Worm (Caenorhabditis elegans) whole organism, L2 larva: ENCODE results near the gene Y62F5A.9.
A peak's percentile ranks its signal among the peaks of the same experiment; 100 is the strongest.
"Not testable (repeated sequence)": the region's sequence is repeated elsewhere in the genome, so short reads cannot be mapped to it uniquely, and the experiment has no call there.

Experiments
- C34F6.9 ChIP-seq: fragments of 150-350 bp; optimal IDR thresholded peaks from 2 replicates; lab custom pipeline; 2014; ENCODE audit warnings: missing biosample characterization, missing genetic modification characterization
- R02D3.7 ChIP-seq: fragments of 150-350 bp; optimal IDR thresholded peaks from 2 replicates; lab custom pipeline; 2014; ENCODE audit warnings: missing biosample characterization, missing genetic modification characterization
- ZK546.5 ChIP-seq: sonication (generic microtip); optimal IDR thresholded peaks from 2 replicates; lab custom pipeline; 2017; ENCODE audit warnings: missing biosample characterization, missing genetic modification characterization
- alr-1 ChIP-seq: fragments of 150-350 bp; optimal IDR thresholded peaks from 2 replicates; lab custom pipeline; 2014; ENCODE audit warnings: missing biosample characterization, missing genetic modification characterization
- aly-2 ChIP-seq: fragments of 150-350 bp; optimal IDR thresholded peaks from 2 replicates; lab custom pipeline; 2014; ENCODE audit warnings: missing biosample characterization, missing genetic modification characterization
- ama-1 ChIP-seq: fragments of 150-350 bp; optimal IDR thresholded peaks from 2 replicates; lab custom pipeline; 2018; ENCODE audit warnings: inconsistent platforms
- blmp-1 ChIP-seq: sonication (generic microtip); optimal IDR thresholded peaks from 2 replicates; lab custom pipeline; 2017; ENCODE audit warnings: missing genetic modification characterization, mild to moderate bottlenecking, missing compliant biosample characterization, antibody characterized with exemption, moderate library complexity; ENCODE audit not compliant: insufficient read depth
- ceh-16 ChIP-seq: fragments of 150-350 bp; optimal IDR thresholded peaks from 2 replicates; lab custom pipeline; 2014; ENCODE audit warnings: missing biosample characterization, missing genetic modification characterization
- ceh-82 ChIP-seq: fragments of 150-350 bp; optimal IDR thresholded peaks from 2 replicates; lab custom pipeline; 2014; ENCODE audit warnings: missing biosample characterization, missing genetic modification characterization
- crh-2 ChIP-seq: sonication (generic microtip); optimal IDR thresholded peaks from 2 replicates; lab custom pipeline; 2017; ENCODE audit warnings: missing biosample characterization, missing genetic modification characterization
- dmd-4 ChIP-seq: sonication (generic microtip); optimal IDR thresholded peaks from 2 replicates; lab custom pipeline; 2017; ENCODE audit warnings: missing biosample characterization, missing genetic modification characterization
- egl-27 ChIP-seq: sonication (generic microtip); optimal IDR thresholded peaks from 3 replicates; lab custom pipeline; 2017; ENCODE audit warnings: missing biosample characterization, missing genetic modification reagents, missing genetic modification characterization
- elt-1 ChIP-seq: fragments of 150-350 bp; optimal IDR thresholded peaks from 2 replicates; lab custom pipeline; 2014; ENCODE audit warnings: missing biosample characterization, missing genetic modification characterization
- elt-3 ChIP-seq: sonication (generic microtip); optimal IDR thresholded peaks from 2 replicates; lab custom pipeline; 2017; ENCODE audit warnings: missing biosample characterization, missing genetic modification characterization
- fos-1 ChIP-seq: fragments of 150-350 bp; optimal IDR thresholded peaks from 2 replicates; lab custom pipeline; 2014; ENCODE audit warnings: missing biosample characterization, missing genetic modification characterization
- gmeb-1 ChIP-seq: fragments of 150-350 bp; optimal IDR thresholded peaks from 2 replicates; lab custom pipeline; 2014; ENCODE audit warnings: missing biosample characterization, missing genetic modification characterization
- lin-11 ChIP-seq: fragments of 150-350 bp; sonication (generic microtip); optimal IDR thresholded peaks from 2 replicates; lab custom pipeline; 2014; ENCODE audit warnings: missing biosample characterization, missing genetic modification characterization, inconsistent platforms, mixed read lengths
- lin-13 ChIP-seq: fragments of 150-350 bp; optimal IDR thresholded peaks from 2 replicates; lab custom pipeline; 2014; ENCODE audit warnings: missing biosample characterization, missing genetic modification reagents, missing genetic modification characterization
- lsy-2 ChIP-seq, 2 experiments: fragments of 150-350 bp in 1 of 2; sonication (generic microtip) in 1 of 2; optimal IDR thresholded peaks; 2 replicates each; lab custom pipeline; 2014 to 2017; ENCODE audit warnings: missing biosample characterization in 2 of 2, missing genetic modification characterization in 2 of 2
- mab-5 ChIP-seq: fragments of 150-350 bp; optimal IDR thresholded peaks from 2 replicates; lab custom pipeline; 2014; ENCODE audit warnings: missing biosample characterization, missing genetic modification characterization
- mdl-1 ChIP-seq, 2 experiments: fragments of 150-350 bp in 1 of 2; sonication (generic microtip) in 1 of 2; optimal IDR thresholded peaks; 2 replicates each; lab custom pipeline; 2017; ENCODE audit warnings: missing biosample characterization in 2 of 2, missing genetic modification characterization in 2 of 2
- nhr-11 ChIP-seq: fragments of 150-350 bp; optimal IDR thresholded peaks from 2 replicates; lab custom pipeline; 2014; ENCODE audit warnings: missing biosample characterization, missing genetic modification characterization
- nhr-12 ChIP-seq: fragments of 150-350 bp; optimal IDR thresholded peaks from 2 replicates; lab custom pipeline; 2014; ENCODE audit warnings: missing biosample characterization, missing genetic modification characterization
- nhr-21 ChIP-seq: fragments of 150-350 bp; optimal IDR thresholded peaks from 2 replicates; lab custom pipeline; 2014; ENCODE audit warnings: missing biosample characterization, missing genetic modification characterization
- nhr-23 ChIP-seq: fragments of 150-350 bp; optimal IDR thresholded peaks from 2 replicates; lab custom pipeline; 2014; ENCODE audit warnings: missing biosample characterization, missing genetic modification reagents, missing genetic modification characterization
- nhr-25 ChIP-seq: fragments of 150-350 bp; sonication (generic microtip); optimal IDR thresholded peaks from 3 replicates; lab custom pipeline; 2014; ENCODE audit warnings: missing biosample characterization, missing genetic modification characterization
- nhr-6 ChIP-seq: fragments of 150-350 bp; optimal IDR thresholded peaks from 2 replicates; lab custom pipeline; 2014; ENCODE audit warnings: missing biosample characterization, missing genetic modification characterization
- nhr-77 ChIP-seq: fragments of 150-350 bp; optimal IDR thresholded peaks from 2 replicates; lab custom pipeline; 2014; ENCODE audit warnings: missing biosample characterization, missing genetic modification characterization
- peb-1 ChIP-seq: fragments of 150-350 bp; optimal IDR thresholded peaks from 2 replicates; lab custom pipeline; 2014; ENCODE audit warnings: missing biosample characterization, missing genetic modification characterization
- sem-4 ChIP-seq: fragments of 150-350 bp; optimal IDR thresholded peaks from 2 replicates; lab custom pipeline; 2014; ENCODE audit warnings: missing biosample characterization, missing genetic modification reagents, missing genetic modification characterization
- skn-1 ChIP-seq: sonication (generic microtip); optimal IDR thresholded peaks from 2 replicates; lab custom pipeline; 2017; ENCODE audit warnings: missing biosample characterization, missing genetic modification characterization
- sma-3 ChIP-seq: sonication (generic microtip); optimal IDR thresholded peaks from 2 replicates; lab custom pipeline; 2016; ENCODE audit warnings: missing genetic modification reagents, missing genetic modification characterization, missing compliant biosample characterization
- sma-9 ChIP-seq, 2 experiments: fragments of 150-350 bp in 1 of 2; sonication (generic microtip) in 1 of 2; optimal IDR thresholded peaks; 2 replicates each; lab custom pipeline; 2014 to 2016; ENCODE audit warnings: missing genetic modification characterization in 2 of 2, mild to moderate bottlenecking in 1 of 2, missing biosample characterization in 1 of 2, missing compliant biosample characterization in 1 of 2, missing genetic modification reagents in 1 of 2, moderate library complexity in 1 of 2
- snpc-4 ChIP-seq: fragments of 150-350 bp; optimal IDR thresholded peaks from 2 replicates; lab custom pipeline; 2014; ENCODE audit warnings: missing biosample characterization, missing genetic modification characterization
- unc-39 ChIP-seq: fragments of 150-350 bp; optimal IDR thresholded peaks from 2 replicates; lab custom pipeline; 2014; ENCODE audit warnings: missing biosample characterization, missing genetic modification characterization
- unc-55 ChIP-seq: fragments of 150-350 bp; sonication (generic microtip); optimal IDR thresholded peaks from 3 replicates; lab custom pipeline; 2014; ENCODE audit warnings: missing biosample characterization, missing genetic modification reagents, missing genetic modification characterization
- unc-62 ChIP-seq: fragments of 150-350 bp; optimal IDR thresholded peaks from 2 replicates; lab custom pipeline; 2014; ENCODE audit warnings: missing biosample characterization, missing genetic modification reagents, missing genetic modification characterization
- zag-1 ChIP-seq: fragments of 150-350 bp; optimal IDR thresholded peaks from 2 replicates; lab custom pipeline; 2014; ENCODE audit warnings: missing biosample characterization, missing genetic modification characterization
- ztf-1 ChIP-seq: fragments of 200-800 bp; sonication (Bioruptor generic); conservative IDR thresholded peaks from 2 replicates; pipeline ENCODE4 v1.3.6; 2022; ENCODE audit warnings: missing genetic modification characterization, missing compliant biosample characterization
- ztf-11 ChIP-seq: sonication (generic microtip); optimal IDR thresholded peaks from 2 replicates; lab custom pipeline; 2017; ENCODE audit warnings: missing biosample characterization, missing genetic modification characterization
- ztf-4 ChIP-seq: fragments of 150-350 bp; optimal IDR thresholded peaks from 2 replicates; lab custom pipeline; 2014; ENCODE audit warnings: missing biosample characterization, missing genetic modification characterization

Y62F5A.9 gene

DNA sequence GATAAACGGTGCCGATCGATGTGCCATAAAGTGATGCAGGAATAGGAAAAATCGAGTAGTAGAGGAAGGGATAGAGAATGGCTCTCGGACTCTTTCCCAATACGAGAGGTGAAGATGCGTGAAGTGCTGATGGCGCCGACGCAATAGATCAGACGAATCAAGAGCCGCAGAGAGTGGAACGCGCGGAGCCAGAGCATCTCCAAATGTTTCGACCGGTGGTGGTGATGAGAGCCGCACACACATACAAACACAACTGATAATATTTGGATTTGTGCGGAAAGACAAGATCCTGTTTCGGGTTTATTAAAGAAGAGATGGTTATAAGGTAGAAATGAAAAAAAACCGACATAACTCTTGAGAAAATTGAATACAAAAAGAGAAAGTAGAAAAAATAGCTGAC is 25.5 kb upstream of the Y62F5A.9 start, which contains the start of gene F54D5.15:
TSS of gene F54D5.15 (minus strand) at position 101 of the 400 bp plus-strand sequence.
- no peak for TF ChIP-seq lin-11 (tag; lab: Kevin White, UChicago)
- no peak for TF ChIP-seq crh-2 (tag; lab: Kevin White, UChicago)
- TF ChIP-seq, all 48 proteins: peak for 0

DNA sequence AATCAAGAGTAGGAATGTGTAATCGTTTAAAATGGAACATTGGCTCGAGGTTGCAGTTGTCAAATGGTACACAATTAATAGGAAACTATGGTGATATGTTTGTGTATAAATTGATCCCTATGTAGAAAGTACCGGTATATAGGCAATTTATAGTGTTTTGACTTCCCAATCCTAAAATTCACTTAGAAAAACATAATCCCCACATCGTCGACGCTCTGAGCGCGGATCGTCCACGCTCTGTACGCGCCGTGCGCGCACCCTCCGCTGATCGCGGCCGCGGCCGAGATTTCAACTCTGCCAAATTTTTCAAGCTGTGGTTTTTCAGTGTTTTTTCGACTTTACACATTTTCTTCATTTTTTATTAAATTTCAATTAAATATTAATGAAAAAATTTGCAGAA is 17.7 kb upstream of the Y62F5A.9 start, which contains the start of gene F54D5.17:
TSS of gene F54D5.17 (plus strand) at position 301 of the 400 bp plus-strand sequence.
- TF ChIP-seq ama-1 (lab: Kevin White, UChicago): no peak
- no peak for TF ChIP-seq zag-1 (tag; lab: Kevin White, UChicago)
- TF ChIP-seq elt-1 (tag; lab: Kevin White, UChicago): no peak
- TF ChIP-seq sma-3 (GFP tag; lab: Kevin White, UChicago): no peak
- no peak for TF ChIP-seq R02D3.7 (tag; lab: Kevin White, UChicago)
- no peak for TF ChIP-seq dmd-4 (tag; lab: Kevin White, UChicago)
- TF ChIP-seq aly-2: no peak
- no peak for TF ChIP-seq lin-13 (GFP tag; lab: Kevin White, UChicago)
- TF ChIP-seq egl-27 (tag; lab: Kevin White, UChicago): no peak
- no peak for TF ChIP-seq peb-1
- TF ChIP-seq ztf-11 (tag; lab: Kevin White, UChicago): no peak
- no peak for TF ChIP-seq ceh-82 (tag; lab: Kevin White, UChicago)
- no peak for TF ChIP-seq blmp-1
- no peak for TF ChIP-seq nhr-21
- no peak for TF ChIP-seq snpc-4
- no peak for TF ChIP-seq unc-55 (GFP tag; lab: Kevin White, UChicago)
- no peak for TF ChIP-seq gmeb-1
- no peak for TF ChIP-seq nhr-23 (tag; lab: Kevin White, UChicago)
- TF ChIP-seq, all 48 proteins: peak for 0

DNA sequence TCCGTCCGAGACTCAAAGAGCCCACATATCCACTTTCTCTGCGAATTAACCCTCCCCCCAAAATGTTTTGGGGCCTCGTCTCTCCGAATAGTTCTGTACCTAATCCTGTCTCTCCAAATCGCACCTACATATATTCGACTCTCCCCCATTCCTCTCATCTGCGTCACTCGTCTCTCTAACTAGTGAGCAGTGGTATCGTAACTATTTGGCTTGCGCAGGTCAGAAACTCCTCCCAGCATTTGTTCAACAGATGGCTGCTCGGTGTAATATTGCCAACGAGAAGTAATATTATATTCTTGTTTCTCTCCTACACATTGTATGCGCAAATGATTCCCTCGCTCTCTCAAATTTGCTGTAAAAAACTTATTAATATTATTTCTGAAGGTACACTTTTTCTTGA is 17.0 kb upstream of the Y62F5A.9 start, which contains the start of gene F54D5.24:
TSS of gene F54D5.24 (plus strand) at position 316 of the 400 bp plus-strand sequence.
- TF ChIP-seq elt-3 (no peak), nhr-21 (no peak), alr-1 (tag; lab: Kevin White, UChicago) (no peak), unc-55 (GFP tag; lab: Kevin White, UChicago) (no peak), sma-9 (GFP tag; optimal IDR thresholded peaks at IDR 0.05; lab: Kevin White, UChicago) (no peak), sma-9 (tag; optimal IDR thresholded peaks at IDR 0.05; lab: Kevin White, UChicago) (no peak)
- TF ChIP-seq, all 48 proteins: peak for 0

DNA sequence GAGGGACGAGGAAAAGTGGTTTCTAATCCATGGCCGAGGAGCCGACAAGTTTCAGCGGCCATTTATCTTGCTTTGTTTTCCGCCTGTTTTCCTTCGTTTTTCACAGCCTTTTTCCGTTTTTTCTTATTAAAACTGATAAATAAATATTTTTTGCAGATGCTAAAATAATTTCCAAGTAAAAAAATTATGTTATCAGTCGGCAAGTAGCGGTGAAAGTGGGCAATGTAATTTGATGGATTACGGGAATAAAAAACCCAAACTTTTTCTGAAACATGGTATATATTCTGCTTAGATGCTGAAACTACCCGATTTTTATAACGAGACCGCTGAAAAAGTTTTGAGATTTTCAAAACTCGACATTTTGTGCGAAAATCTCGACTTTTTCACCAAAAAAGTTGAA is 13.3 kb upstream of the Y62F5A.9 start, which contains the start of gene dhgd-1:
TSS of gene dhgd-1 (minus strand) at position 101 of the 400 bp plus-strand sequence.
- not testable (repeated sequence) for TF ChIP-seq gmeb-1; dmd-4 (tag; lab: Kevin White, UChicago); lsy-2 (tag; optimal IDR thresholded peaks at IDR 0.05; lab: Kevin White, UChicago)

DNA sequence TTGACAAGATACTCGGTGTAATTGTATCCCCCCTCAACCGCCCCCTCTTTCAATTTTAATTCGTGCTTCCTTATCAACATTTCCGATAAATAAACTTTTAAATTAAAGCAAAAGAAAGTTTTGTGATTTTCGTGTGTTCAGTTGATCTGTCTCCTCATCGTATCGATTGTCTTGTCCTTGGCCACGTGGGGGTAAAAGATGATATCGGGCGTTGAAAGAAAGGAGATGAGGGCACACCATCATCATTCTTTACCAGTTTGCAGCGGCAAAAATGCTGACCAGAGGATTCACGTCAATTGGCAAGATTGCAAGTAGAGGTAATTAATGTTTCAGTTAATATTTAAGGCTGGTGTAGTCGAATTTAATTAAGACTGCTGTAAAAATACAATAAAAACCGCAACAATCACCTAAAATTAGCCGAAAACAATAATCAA is 8.6 kb upstream of the Y62F5A.9 start, which contains the start of gene F54D5.7:
TSS of gene F54D5.7 (plus strand) at position 264 of the 434 bp plus-strand sequence.
- no peak for TF ChIP-seq elt-3
- no peak for TF ChIP-seq elt-1 (tag; lab: Kevin White, UChicago)
- peak; percentile 99 for TF ChIP-seq ama-1 (lab: Kevin White, UChicago)
- peak in 1 of 2 experiments; percentile 64 for TF ChIP-seq mdl-1 (tag; optimal IDR thresholded peaks at IDR 0.05; lab: Kevin White, UChicago)
- peak; percentile 52 for TF ChIP-seq nhr-6 (tag; lab: Kevin White, UChicago)
- TF ChIP-seq alr-1 (tag; lab: Kevin White, UChicago): no peak
- peak; percentile 65 for TF ChIP-seq nhr-25 (tag; lab: Kevin White, UChicago)
- TF ChIP-seq ztf-11 (tag; lab: Kevin White, UChicago): no peak
- no peak for TF ChIP-seq nhr-23 (tag; lab: Kevin White, UChicago)
- TF ChIP-seq sem-4 (tag; lab: Kevin White, UChicago): peak; percentile 27
- peak; percentile 61 for TF ChIP-seq nhr-21
- peak; percentile 34 for TF ChIP-seq blmp-1
- peak; percentile 96 for TF ChIP-seq ztf-4 (tag; lab: Kevin White, UChicago)
- peak; percentile 3 for TF ChIP-seq ceh-16
- no peak for TF ChIP-seq nhr-11 (tag; lab: Kevin White, UChicago)
- TF ChIP-seq ztf-1 (GFP tag; lab: Robert Waterston, UW): 0 out of 2 replicates have a peak, but pooled peaks have one; percentile 83
- no peak for TF ChIP-seq ceh-82 (tag; lab: Kevin White, UChicago)
- TF ChIP-seq crh-2 (tag; lab: Kevin White, UChicago): peak; percentile 97
- TF ChIP-seq dmd-4 (tag; lab: Kevin White, UChicago): no peak
- no peak for TF ChIP-seq mab-5 (tag; lab: Kevin White, UChicago)
- no peak for TF ChIP-seq nhr-77 (tag; lab: Kevin White, UChicago)
- TF ChIP-seq sma-3 (GFP tag; lab: Kevin White, UChicago): peak; percentile 43
- TF ChIP-seq snpc-4: no peak
- TF ChIP-seq unc-55 (GFP tag; lab: Kevin White, UChicago): no peak
- no peak for TF ChIP-seq skn-1 (tag; lab: Kevin White, UChicago)
- peak; percentile 58 for TF ChIP-seq sma-9 (GFP tag; optimal IDR thresholded peaks at IDR 0.05; lab: Kevin White, UChicago)
- TF ChIP-seq sma-9 (tag; optimal IDR thresholded peaks at IDR 0.05; lab: Kevin White, UChicago): no peak
- peak; percentile 50 for TF ChIP-seq lin-13 (GFP tag; lab: Kevin White, UChicago)
- no peak for TF ChIP-seq peb-1
- TF ChIP-seq ZK546.5 (tag; lab: Kevin White, UChicago): no peak
- peak; percentile 20 for TF ChIP-seq unc-62 (GFP tag; lab: Kevin White, UChicago)
- peak; percentile 35 for TF ChIP-seq gmeb-1
- peak; percentile 61 for TF ChIP-seq C34F6.9 (tag; lab: Kevin White, UChicago)
- no peak for TF ChIP-seq R02D3.7 (tag; lab: Kevin White, UChicago)
- TF ChIP-seq fos-1 (tag; lab: Kevin White, UChicago): peak; percentile 13
- no peak for TF ChIP-seq zag-1 (tag; lab: Kevin White, UChicago)
- TF ChIP-seq nhr-12 (tag; lab: Kevin White, UChicago): no peak
- TF ChIP-seq unc-39: no peak
